Worm (Caenorhabditis elegans) whole organism, dauer: ENCODE results near the gene nhr-209.
"Not testable (repeated sequence)": the region's sequence is repeated elsewhere in the genome, so short reads cannot be mapped to it uniquely, and the experiment has no call there.

Experiments used
- unc-62 ChIP-seq: sonication (generic microtip); optimal IDR thresholded peaks from 2 replicates; lab custom pipeline; 2017; ENCODE audit warnings: missing biosample characterization, missing genetic modification reagents, missing genetic modification characterization

nhr-209 gene

ce11 chrV:12091759-12092158 lies 6.2 kb upstream of the nhr-209 start, which contains the start of gene nhr-206:
Gene nhr-206 (plus strand): TSS chrV:12092006.
- no peak for TF ChIP-seq unc-62 (GFP tag; lab: Kevin White, UChicago)

ce11 chrV:12094030-12094429 lies 3.9 kb upstream of the nhr-209 start, which contains the start of gene nhr-208:
Gene nhr-208 (plus strand): TSS chrV:12094317.
- TF ChIP-seq unc-62 (GFP tag; lab: Kevin White, UChicago): no peak

- no peak for TF ChIP-seq unc-62 (GFP tag; lab: Kevin White, UChicago)
Measured at ce11 chrV:12095865-12096264, 2.1 kb upstream of the nhr-209 start, which contains the start of gene nhr-207. Gene nhr-207 (plus strand): TSS chrV:12096146.

- no peak for TF ChIP-seq unc-62 (GFP tag; lab: Kevin White, UChicago)
Measured at ce11 chrV:12100794-12101343, 2.9 kb downstream of the nhr-209 start, which contains the start of gene nhr-154. Gene nhr-154 (plus strand): TSS chrV:12101293.

- no peak for TF ChIP-seq unc-62 (GFP tag; lab: Kevin White, UChicago)
Measured at ce11 chrV:12103920-12104319, 6.0 kb downstream of the nhr-209 start, which contains the start of gene nhr-153. Gene nhr-153 (plus strand): TSS chrV:12104220.

ce11 chrV:12106841-12107240 lies 8.9 kb downstream of the nhr-209 start, which contains the start of gene nhr-136:
Gene nhr-136 (plus strand): TSS chrV:12107141.
- TF ChIP-seq unc-62 (GFP tag; lab: Kevin White, UChicago): no peak

ce11 chrV:12111452-12111851 lies 13.5 kb downstream of the nhr-209 start, which contains the start of gene lhpp-1:
Gene lhpp-1 (minus strand): TSS chrV:12111805.
- no peak for TF ChIP-seq unc-62 (GFP tag; lab: Kevin White, UChicago)

- TF ChIP-seq unc-62 (GFP tag; lab: Kevin White, UChicago): no peak
Measured at ce11 chrV:12113726-12114125, 15.8 kb downstream of the nhr-209 start.

ce11 chrV:12114693-12115092 lies 16.7 kb downstream of the nhr-209 start, which contains the start of gene spin-1:
Gene spin-1 (plus strand): TSS chrV:12114993.
- no peak for TF ChIP-seq unc-62 (GFP tag; lab: Kevin White, UChicago)

ce11 chrV:12115150-12115549 lies 17.2 kb downstream of the nhr-209 start:
- no peak for TF ChIP-seq unc-62 (GFP tag; lab: Kevin White, UChicago)

- no peak for TF ChIP-seq unc-62 (GFP tag; lab: Kevin White, UChicago)
Measured at ce11 chrV:12117567-12118053, 19.7 kb downstream of the nhr-209 start, which contains the start of gene C13C4.8. Gene C13C4.8 (plus strand): TSS chrV:12118003.

- no peak for TF ChIP-seq unc-62 (GFP tag; lab: Kevin White, UChicago)
Measured at ce11 chrV:12120381-12120780, 22.4 kb downstream of the nhr-209 start, which contains the start of gene C13C4.7. Gene C13C4.7 (minus strand): TSS chrV:12120481.

- TF ChIP-seq unc-62 (GFP tag; lab: Kevin White, UChicago): no peak
Measured at ce11 chrV:12121274-12121673, 23.3 kb downstream of the nhr-209 start, which contains the start of gene C13C4.6. Gene C13C4.6 (plus strand): TSS chrV:12121574.

- not testable (repeated sequence) for TF ChIP-seq unc-62 (GFP tag; lab: Kevin White, UChicago)
Measured at ce11 chrV:12130688-12131087, 32.7 kb downstream of the nhr-209 start, which contains the start of gene C27A7.6. Gene C27A7.6 (minus strand): TSS chrV:12130788.

- TF ChIP-seq unc-62 (GFP tag; lab: Kevin White, UChicago): not testable (repeated sequence)
Measured at ce11 chrV:12131157-12131556, 33.2 kb downstream of the nhr-209 start, which contains the start of gene enpp-1. Gene enpp-1 (plus strand): TSS chrV:12131457.

ce11 chrV:12137942-12138341 lies 40.0 kb downstream of the nhr-209 start:
- TF ChIP-seq unc-62 (GFP tag; lab: Kevin White, UChicago): no peak
